Fruit fly (Drosophila melanogaster) whole organism: ENCODE measurements around the gene Coq5.

Experiments
- CG8478 ChIP-seq: fragments of >200 bp; optimal IDR thresholded peaks from 2 replicates; lab custom pipeline; 2018; ENCODE audit warnings: inconsistent platforms
- pan ChIP-seq: fragments of >200 bp; optimal IDR thresholded peaks from 2 replicates; lab custom pipeline; 2017
- psq ChIP-seq: fragments of >200 bp; optimal IDR thresholded peaks from 2 replicates; lab custom pipeline; 2017
- usp ChIP-seq: fragments of >200 bp; optimal IDR thresholded peaks from 2 replicates; lab custom pipeline; 2017; ENCODE audit warnings: missing biosample characterization, missing genetic modification characterization, mixed read lengths

- TF ChIP-seq psq, result no peak
- TF ChIP-seq pan (lab: Kevin White, UChicago), result no peak
- no peak for TF ChIP-seq CG8478 (lab: Kevin White, UChicago)
- TF ChIP-seq usp (GFP tag; lab: Kevin White, UChicago), result no peak
Observed at dm6 chrX:13192239-13192638, 2.1 kb downstream of the Coq5 start.
